Fruit fly (Drosophila melanogaster) whole organism, embryonic: ENCODE measurements around the gene CG34429.
A peak's percentile ranks its signal among the peaks of the same experiment; 100 is the strongest.

Experiments
- Ada2b ChIP-seq: fragments of 200-800 bp; sonication (Bioruptor generic); IDR thresholded peaks from 2 replicates; pipeline ENCODE4 v1.3.6; 2022; ENCODE audit warnings: missing biosample characterization, missing genetic modification characterization
- Atf-2 ChIP-seq: fragments of 200-800 bp; sonication (Bioruptor generic); optimal IDR thresholded peaks from 2 replicates; lab custom pipeline; 2016; ENCODE audit warnings: missing biosample characterization, missing genetic modification characterization
- BEAF-32 ChIP-seq: fragments of 200-800 bp; sonication (Bioruptor generic); optimal IDR thresholded peaks from 3 replicates; lab custom pipeline; 2017; ENCODE audit warnings: missing biosample characterization, missing genetic modification characterization, mild to moderate bottlenecking, moderate library complexity, missing genetic modification reagents
- Bgb ChIP-seq: fragments of 200-800 bp; sonication (Bioruptor generic); IDR thresholded peaks from 2 replicates; pipeline ENCODE4 v1.3.6; 2022; ENCODE audit warnings: missing biosample characterization, missing genetic modification characterization; ENCODE audit not compliant: partially characterized antibody
- Blimp-1 ChIP-seq: fragments of 200-800 bp; sonication (Bioruptor generic); optimal IDR thresholded peaks from 3 replicates; lab custom pipeline; 2018; ENCODE audit warnings: missing biosample characterization, missing genetic modification characterization, mild to moderate bottlenecking, moderate library complexity, missing genetic modification reagents
- CG10565 ChIP-seq: fragments of 200-800 bp; sonication (Bioruptor generic); optimal IDR thresholded peaks from 3 replicates; lab custom pipeline; 2016; ENCODE audit warnings: missing biosample characterization, mild to moderate bottlenecking, missing genetic modification characterization
- CG11504 ChIP-seq: fragments of 200-800 bp; sonication (Bioruptor generic); optimal IDR thresholded peaks from 3 replicates; lab custom pipeline; 2019; ENCODE audit warnings: missing biosample characterization, mild to moderate bottlenecking, missing genetic modification characterization, moderate library complexity
- CG11695 ChIP-seq: fragments of 200-800 bp; sonication (Bioruptor generic); IDR thresholded peaks from 3 replicates; pipeline ENCODE4 v1.3.6; 2022; ENCODE audit warnings: missing biosample characterization, missing genetic modification characterization
- CG12769 ChIP-seq: fragments of 200-800 bp; sonication (Bioruptor generic); optimal IDR thresholded peaks from 2 replicates; lab custom pipeline; 2019; ENCODE audit warnings: missing biosample characterization, mild to moderate bottlenecking, missing genetic modification characterization, moderate library complexity
- CG13287 ChIP-seq: fragments of 200-800 bp; sonication (Bioruptor generic); IDR thresholded peaks from 2 replicates; pipeline ENCODE4 v1.3.6; 2022; ENCODE audit warnings: missing biosample characterization, missing genetic modification characterization; ENCODE audit not compliant: partially characterized antibody
- CG2116 ChIP-seq: fragments of 200-800 bp; sonication (Bioruptor generic); optimal IDR thresholded peaks from 3 replicates; lab custom pipeline; 2018; ENCODE audit warnings: missing biosample characterization, mild to moderate bottlenecking, missing genetic modification characterization
- CG30020 ChIP-seq: fragments of 200-800 bp; optimal IDR thresholded peaks from 2 replicates; lab custom pipeline; 2019; ENCODE audit warnings: missing biosample characterization, mild to moderate bottlenecking, missing genetic modification characterization, moderate library complexity
- CG30431 ChIP-seq: fragments of 200-800 bp; sonication (Bioruptor generic); optimal IDR thresholded peaks from 2 replicates; lab custom pipeline; 2017; ENCODE audit warnings: missing biosample characterization, missing genetic modification characterization
- CG3847 ChIP-seq: fragments of 200-800 bp; sonication (Bioruptor generic); IDR thresholded peaks from 2 replicates; pipeline ENCODE4 v1.3.6; 2022; ENCODE audit warnings: missing biosample characterization, missing genetic modification characterization
- CG4707 ChIP-seq: fragments of 200-800 bp; sonication (Bioruptor generic); optimal IDR thresholded peaks from 2 replicates; lab custom pipeline; 2018; ENCODE audit warnings: missing biosample characterization, mild to moderate bottlenecking, missing genetic modification characterization, moderate library complexity
- CG8290 ChIP-seq, 3 experiments: fragments of 200-800 bp; sonication (Bioruptor generic); optimal IDR thresholded peaks; 2 replicates each; lab custom pipeline; 2016 to 2019; ENCODE audit warnings: missing biosample characterization in 3 of 3, missing genetic modification characterization in 3 of 3, mild to moderate bottlenecking in 2 of 3, moderate library complexity in 1 of 3
- CG8359 ChIP-seq: fragments of 200-800 bp; sonication (Bioruptor generic); optimal IDR thresholded peaks from 2 replicates; lab custom pipeline; 2017; ENCODE audit warnings: missing biosample characterization, mild to moderate bottlenecking, missing genetic modification characterization, borderline replicate concordance
- CG9817 ChIP-seq: fragments of 200-800 bp; sonication (Bioruptor generic); optimal IDR thresholded peaks from 2 replicates; lab custom pipeline; 2018; ENCODE audit warnings: missing biosample characterization, mild to moderate bottlenecking, missing genetic modification characterization, moderate library complexity
- Camta ChIP-seq: fragments of 200-800 bp; sonication (Bioruptor generic); optimal IDR thresholded peaks from 2 replicates; lab custom pipeline; 2016; ENCODE audit warnings: missing biosample characterization, missing genetic modification characterization
- Dref ChIP-seq: fragments of 200-800 bp; sonication (Bioruptor generic); IDR thresholded peaks from 2 replicates; pipeline ENCODE4 v1.3.6; 2022; ENCODE audit warnings: missing biosample characterization, missing genetic modification characterization
- HHEX ChIP-seq: fragments of 200-800 bp; sonication (Bioruptor generic); optimal IDR thresholded peaks from 3 replicates; lab custom pipeline; 2017; ENCODE audit warnings: missing biosample characterization, mild to moderate bottlenecking, missing genetic modification characterization, missing genetic modification reagents
- HLH4C ChIP-seq: fragments of 200-800 bp; sonication (Bioruptor generic); IDR thresholded peaks from 3 replicates; pipeline ENCODE4 v1.3.6; 2022; ENCODE audit warnings: missing biosample characterization, missing genetic modification characterization; ENCODE audit not compliant: partially characterized antibody
- Kr ChIP-seq: fragments of 200-800 bp; sonication (Bioruptor generic); optimal IDR thresholded peaks from 2 replicates; lab custom pipeline; 2017; ENCODE audit warnings: missing biosample characterization, mild to moderate bottlenecking, missing genetic modification characterization
- NfI ChIP-seq: fragments of 200-800 bp; sonication (Bioruptor generic); optimal IDR thresholded peaks from 3 replicates; lab custom pipeline; 2018; ENCODE audit warnings: missing biosample characterization, mild to moderate bottlenecking, missing genetic modification characterization, moderate library complexity
- Optix ChIP-seq: fragments of 200-800 bp; sonication (Bioruptor generic); IDR thresholded peaks from 3 replicates; pipeline ENCODE4 v1.3.6; 2022; ENCODE audit warnings: missing biosample characterization, missing genetic modification characterization
- Pdp1 ChIP-seq, 2 experiments: fragments of 200-800 bp; sonication (Bioruptor generic); optimal IDR thresholded peaks; 3 replicates each; lab custom pipeline; 2016; ENCODE audit warnings: missing biosample characterization in 2 of 2, missing genetic modification characterization in 2 of 2, mild to moderate bottlenecking in 1 of 2, moderate library complexity in 1 of 2
- Poxn ChIP-seq: fragments of 200-800 bp; sonication (Bioruptor generic); IDR thresholded peaks from 2 replicates; pipeline ENCODE4 v1.3.6; 2022; ENCODE audit warnings: missing biosample characterization, missing genetic modification characterization
- Sry-β ChIP-seq: fragments of 200-800 bp; sonication (Bioruptor generic); optimal IDR thresholded peaks from 2 replicates; lab custom pipeline; 2018; ENCODE audit warnings: missing biosample characterization, mild to moderate bottlenecking, missing genetic modification characterization, moderate library complexity
- crol ChIP-seq: fragments of 200-800 bp; sonication (Bioruptor generic); IDR thresholded peaks from 2 replicates; pipeline ENCODE4 v1.3.6; 2022; ENCODE audit warnings: missing biosample characterization, missing genetic modification characterization
- inv ChIP-seq: fragments of 200-800 bp; sonication (Bioruptor generic); IDR thresholded peaks from 2 replicates; pipeline ENCODE4 v1.3.6; 2022; ENCODE audit warnings: missing biosample characterization, missing genetic modification characterization; ENCODE audit not compliant: partially characterized antibody
- kni ChIP-seq: fragments of 200-800 bp; sonication (Bioruptor generic); optimal IDR thresholded peaks from 3 replicates; lab custom pipeline; 2017; ENCODE audit warnings: mild to moderate bottlenecking, missing biosample characterization, missing genetic modification reagents, missing genetic modification characterization
- lov ChIP-seq, 2 experiments: fragments of 200-800 bp in 1 of 2; fragments of >200 bp in 1 of 2; sonication (Bioruptor generic) in 1 of 2; IDR thresholded peaks in 1 of 2; optimal IDR thresholded peaks in 1 of 2; 2 replicates in 1 of 2; 3 replicates in 1 of 2; pipeline versions ENCODE4 v1.3.6 to Lab custom; 2017 to 2022; ENCODE audit warnings: missing biosample characterization in 1 of 2, missing genetic modification characterization in 1 of 2
- p53 ChIP-seq: fragments of 200-800 bp; sonication (Bioruptor generic); optimal IDR thresholded peaks from 2 replicates; lab custom pipeline; 2016; ENCODE audit warnings: missing biosample characterization, missing genetic modification characterization
- pan ChIP-seq, 4 experiments: fragments of >200 bp in 3 of 4; fragments of 200-800 bp in 1 of 4; sonication (Bioruptor generic) in 1 of 4; optimal IDR thresholded peaks in 3 of 4; IDR thresholded peaks in 1 of 4; 2 replicates each; pipeline versions ENCODE4 v1.3.6 to Lab custom; 2017 to 2022; ENCODE audit warnings: missing biosample characterization in 2 of 4, missing genetic modification characterization in 2 of 4, mixed read lengths in 1 of 4
- pfk ChIP-seq: fragments of 200-800 bp; sonication (Bioruptor generic); optimal IDR thresholded peaks from 2 replicates; lab custom pipeline; 2018; ENCODE audit warnings: missing biosample characterization, mild to moderate bottlenecking, missing genetic modification characterization, moderate library complexity
- pho ChIP-seq: fragments of 200-800 bp; sonication (Bioruptor generic); optimal IDR thresholded peaks from 2 replicates; lab custom pipeline; 2016; ENCODE audit warnings: missing biosample characterization, missing genetic modification characterization
- prd ChIP-seq, 3 experiments: fragments of >200 bp in 2 of 3; fragments of 200-800 bp in 1 of 3; sonication (Bioruptor generic) in 1 of 3; optimal IDR thresholded peaks in 2 of 3; IDR thresholded peaks in 1 of 3; 2 replicates in 2 of 3; 3 replicates in 1 of 3; pipeline versions ENCODE4 v1.3.6 to Lab custom; 2017 to 2022; ENCODE audit warnings: missing biosample characterization in 1 of 3, missing genetic modification characterization in 1 of 3
- stwl ChIP-seq: fragments of 200-800 bp; sonication (Bioruptor generic); optimal IDR thresholded peaks from 3 replicates; lab custom pipeline; 2018; ENCODE audit warnings: missing biosample characterization, mild to moderate bottlenecking, missing genetic modification characterization, moderate library complexity
- vvl ChIP-seq: fragments of 200-800 bp; sonication (Bioruptor generic); IDR thresholded peaks from 2 replicates; pipeline ENCODE4 v1.3.6; 2022; ENCODE audit warnings: missing biosample characterization, missing genetic modification characterization
- wdn ChIP-seq: fragments of 200-800 bp; sonication (Bioruptor generic); IDR thresholded peaks from 2 replicates; pipeline ENCODE4 v1.3.6; 2022; ENCODE audit warnings: missing biosample characterization, missing genetic modification characterization

The CG34429 gene

dm6 chr3L:13022854-13023560 lies 39.8 kb upstream of the CG34429 start, which contains the start of gene RpS12 (continued):
- peak; percentile 91 for TF ChIP-seq NfI (GFP tag; lab: Kevin White, UChicago)
- TF ChIP-seq, all 482 proteins: peak for 417

dm6 chr3L:13026337-13026736 lies 36.5 kb upstream of the CG34429 start, which contains the start of gene Zmynd10:
Zmynd10 (minus strand) TSS chr3L:13026437.
- no peak for TF ChIP-seq Ada2b (GFP tag; lab: Robert Waterston, UW)
- TF ChIP-seq prd (optimal IDR thresholded peaks at IDR 0.05; lab: Kevin White, UChicago), result no peak
- no peak for TF ChIP-seq prd (GFP tag; IDR thresholded peaks at IDR 0.05; lab: Robert Waterston, UW)
- TF ChIP-seq pho (GFP tag; lab: Kevin White, UChicago), result no peak
- no peak for TF ChIP-seq CG11695 (GFP tag; lab: Robert Waterston, UW)
- no peak for TF ChIP-seq CG10565
- TF ChIP-seq Sry-β (GFP tag; lab: Kevin White, UChicago), result no peak
- TF ChIP-seq CG9817 (tag; lab: Kevin White, UChicago), result no peak
- no peak for TF ChIP-seq inv
- TF ChIP-seq Kr (GFP tag; lab: Kevin White, UChicago), result no peak
- TF ChIP-seq p53 (GFP tag; lab: Kevin White, UChicago), result no peak
- TF ChIP-seq CG8359 (GFP tag; lab: Kevin White, UChicago), result no peak
- TF ChIP-seq, all 482 proteins: peak for 0

- peak; percentile 17; the same call in 1 of the 3 replicates for TF ChIP-seq Optix (GFP tag; lab: Robert Waterston, UW)
- TF ChIP-seq Blimp-1 (GFP tag; lab: Kevin White, UChicago), result peak; percentile 85
- no peak for TF ChIP-seq HHEX (GFP tag; lab: Kevin White, UChicago)
- TF ChIP-seq crol (GFP tag; lab: Robert Waterston, UW), result peak; percentile 44
- TF ChIP-seq CG12769, result no peak
- 0 out of 2 replicates have a peak, but pooled peaks have one; percentile 36 for TF ChIP-seq vvl (GFP tag; lab: Robert Waterston, UW)
- TF ChIP-seq kni (GFP tag; lab: Kevin White, UChicago), result peak; percentile 28
Observed at dm6 chr3L:13026872-13027271, 36.0 kb upstream of the CG34429 start.

- no peak for TF ChIP-seq pfk (GFP tag; lab: Kevin White, UChicago)
- TF ChIP-seq stwl (tag; lab: Kevin White, UChicago), result peak; percentile 67
- no peak for TF ChIP-seq CG30431 (GFP tag; lab: Kevin White, UChicago)
- no peak for TF ChIP-seq Poxn
- TF ChIP-seq CG2116, result peak; percentile 68
- peak; percentile 15 for TF ChIP-seq kni (GFP tag; lab: Kevin White, UChicago)
- no peak for TF ChIP-seq lov (optimal IDR thresholded peaks at IDR 0.05; lab: Kevin White, UChicago)
- no peak for TF ChIP-seq lov (GFP tag; IDR thresholded peaks at IDR 0.05; lab: Robert Waterston, UW)
- TF ChIP-seq Dref, result peak; percentile 41
- TF ChIP-seq CG11504 (tag; lab: Kevin White, UChicago), result no peak
- peak in 1 of 2 experiments; percentile 69 for TF ChIP-seq Pdp1 (GFP tag; optimal IDR thresholded peaks at IDR 0.05; lab: Kevin White, UChicago)
- TF ChIP-seq CG30020 (tag; lab: Kevin White, UChicago), result no peak
- TF ChIP-seq Camta (GFP tag; lab: Kevin White, UChicago), result no peak
- no peak for TF ChIP-seq CG3847 (GFP tag; lab: Robert Waterston, UW)
- peak; percentile 28 for TF ChIP-seq BEAF-32
- TF ChIP-seq CG13287, result 0 out of 2 replicates have a peak, but pooled peaks have one; percentile 14
- TF ChIP-seq CG10565, result no peak
- TF ChIP-seq wdn (GFP tag; lab: Robert Waterston, UW), result no peak
- 0 out of 3 replicates have a peak, but pooled peaks have one; percentile 10 for TF ChIP-seq HLH4C (GFP tag; lab: Robert Waterston, UW)
- TF ChIP-seq Atf-2 (GFP tag; lab: Kevin White, UChicago), result no peak
- TF ChIP-seq pan (optimal IDR thresholded peaks at IDR 0.05; lab: Kevin White, UChicago), result no peak
- no peak for TF ChIP-seq pan (GFP tag; optimal IDR thresholded peaks at IDR 0.05 in 1 of 2, IDR thresholded peaks at IDR 0.05 in 1 of 2)
- TF ChIP-seq Bgb (GFP tag; lab: Robert Waterston, UW), result 0 out of 2 replicates have a peak, but pooled peaks have one; percentile 16
- TF ChIP-seq CG8290 (GFP tag; optimal IDR thresholded peaks at IDR 0.05; lab: Kevin White, UChicago), result no peak
- no peak for TF ChIP-seq CG8290 (tag; optimal IDR thresholded peaks at IDR 0.05; lab: Kevin White, UChicago)
- TF ChIP-seq CG4707 (GFP tag; lab: Kevin White, UChicago), result no peak
Observed at dm6 chr3L:13027333-13027732, 35.5 kb upstream of the CG34429 start.
